Worm (Caenorhabditis elegans): ENCODE data around the gene inos-1.

The inos-1 gene

ce11 chrII:11675877-11676473 is 24.1 kb downstream of the inos-1 start, which contains the start of the genes trr-1 and C47D12.2 (continued):
- no peak for TF ChIP-seq egrh-3 (GFP tag; IDR thresholded peaks at IDR 0.05)
- TF ChIP-seq dpl-1 (GFP tag; optimal IDR thresholded peaks at IDR 0.05), result peak; percentile 56
- TF ChIP-seq F23B12.7 (tag; optimal IDR thresholded peaks at IDR 0.05; ENCODE audit: insufficient read depth), result no peak
- TF ChIP-seq T07F8.4 (tag; optimal IDR thresholded peaks at IDR 0.05), result no peak
- no peak for TF ChIP-seq tbx-9 (tag; optimal IDR thresholded peaks at IDR 0.05; ENCODE audit: borderline replicate concordance)
- no peak for TF ChIP-seq mel-28 (tag; optimal IDR thresholded peaks at IDR 0.05; ENCODE audit: borderline replicate concordance)
- peak; percentile 36; the same call in 1 of the 2 replicates for TF ChIP-seq hmg-1.2 (GFP tag; IDR thresholded peaks at IDR 0.05)
- no peak for TF ChIP-seq snpc-4 (GFP tag; optimal IDR thresholded peaks at IDR 0.05)
- peak in 2 of 4 experiments; percentile 28 to 78 for TF ChIP-seq snpc-4 (tag; optimal IDR thresholded peaks at IDR 0.05)
- TF ChIP-seq xnd-1 (tag; optimal IDR thresholded peaks at IDR 0.05), result peak; percentile 18
- TF ChIP-seq attf-3 (GFP tag; conservative IDR thresholded peaks at IDR 0.05), result peak; percentile 56; the same call in 1 of the 2 replicates
- no peak for TF ChIP-seq ceh-100 (GFP tag; IDR thresholded peaks at IDR 0.05)
- TF ChIP-seq ztf-18 (tag; optimal IDR thresholded peaks at IDR 0.05), result peak; percentile 95
- TF ChIP-seq chd-7 (tag; optimal IDR thresholded peaks at IDR 0.05), result no peak
- TF ChIP-seq snpc-3.4 (tag; optimal IDR thresholded peaks at IDR 0.05), result peak; percentile 5

ce11 chrII:11658854-11659253 is 41.2 kb downstream of the inos-1 start:
- TF ChIP-seq madf-8 (GFP tag; conservative IDR thresholded peaks at IDR 0.05) (peak; percentile 55), efl-1 (GFP tag; optimal IDR thresholded peaks at IDR 0.05) (peak; percentile 70), madf-6 (GFP tag; IDR thresholded peaks at IDR 0.05) (peak; percentile 74), nhr-120 (GFP tag; IDR thresholded peaks at IDR 0.05) (no peak)

ce11 chrII:11657079-11657478 is 43.0 kb downstream of the inos-1 start, which contains the start of gene nep-1:
nep-1 (minus strand) TSS chrII:11657179.
- TF ChIP-seq akir-1 (GFP tag; optimal IDR thresholded peaks at IDR 0.05) (no peak), chd-7 (tag; optimal IDR thresholded peaks at IDR 0.05) (no peak), rec-8 (tag; optimal IDR thresholded peaks at IDR 0.05) (no peak), F37B4.10 (GFP tag; IDR thresholded peaks at IDR 0.05) (no peak)

- no peak for TF ChIP-seq pha-4 (tag; optimal IDR thresholded peaks at IDR 0.05)
- no peak for TF ChIP-seq nfya-2 (GFP tag; IDR thresholded peaks at IDR 0.05)
- peak; percentile 83 for TF ChIP-seq F33H1.4 (GFP tag; IDR thresholded peaks at IDR 0.05)
- TF ChIP-seq lin-35 (GFP tag; optimal IDR thresholded peaks at IDR 0.05), result peak in 1 of 3 experiments; percentile 35
- TF ChIP-seq cebp-1 (GFP tag; IDR thresholded peaks at IDR 0.05), result no peak
- peak; percentile 15 for TF ChIP-seq cebp-1 (tag; optimal IDR thresholded peaks at IDR 0.05)
- no peak for TF ChIP-seq dpl-1 (GFP tag; optimal IDR thresholded peaks at IDR 0.05)
- no peak for TF ChIP-seq hmg-1.2 (GFP tag; IDR thresholded peaks at IDR 0.05)
- no peak for TF ChIP-seq lir-1 (GFP tag; conservative IDR thresholded peaks at IDR 0.05)
- TF ChIP-seq ztf-6 (GFP tag; IDR thresholded peaks at IDR 0.05), result no peak
- TF ChIP-seq K11D2.4 (GFP tag; IDR thresholded peaks at IDR 0.05), result no peak
- TF ChIP-seq athp-1 (tag; optimal IDR thresholded peaks at IDR 0.05), result no peak
- TF ChIP-seq F23B12.7 (tag; optimal IDR thresholded peaks at IDR 0.05; ENCODE audit: insufficient read depth), result peak; percentile 4
- no peak for TF ChIP-seq lin-26 (GFP tag; IDR thresholded peaks at IDR 0.05)
- peak; percentile 18 for TF ChIP-seq nhr-80 (tag; optimal IDR thresholded peaks at IDR 0.05)
- TF ChIP-seq attf-5 (GFP tag; optimal IDR thresholded peaks at IDR 0.05), result peak; percentile 28
- no peak for TF ChIP-seq hrde-1 (tag; optimal IDR thresholded peaks at IDR 0.05; ENCODE audit: borderline replicate concordance)
- TF ChIP-seq ceh-91 (GFP tag; IDR thresholded peaks at IDR 0.05), result no peak
- TF ChIP-seq lin-54 (GFP tag; optimal IDR thresholded peaks at IDR 0.05), result peak; percentile 33
- no peak for TF ChIP-seq ztf-25 (GFP tag; IDR thresholded peaks at IDR 0.05)
- no peak for TF ChIP-seq snpc-4 (GFP tag; optimal IDR thresholded peaks at IDR 0.05)
- peak in 3 of 4 experiments; percentile 15 to 69 (median 36) for TF ChIP-seq snpc-4 (tag; optimal IDR thresholded peaks at IDR 0.05)
- no peak for TF ChIP-seq rcor-1 (GFP tag; IDR thresholded peaks at IDR 0.05)
- no peak for TF ChIP-seq aptf-2 (GFP tag; conservative IDR thresholded peaks at IDR 0.05)
These were observed 47.4 kb downstream of the inos-1 start, which contains the start of the genes rad-23 and rpn-12 for ce11 chrII:11652679-11653174. rad-23 (minus strand) TSS chrII:11652729. rpn-12 (plus strand) TSS chrII:11653124.

Data from whole organism, young adult.